Worm (Caenorhabditis elegans): Measurements from ENCODE around the gene gdh-1.

- TF ChIP-seq klf-2 (GFP tag; conservative IDR thresholded peaks at IDR 0.05): no peak
- TF ChIP-seq ztf-23 (GFP tag; IDR thresholded peaks at IDR 0.05): no peak
- no peak for TF ChIP-seq ref-1 (GFP tag; conservative IDR thresholded peaks at IDR 0.05)
- TF ChIP-seq T22C8.4 (GFP tag; IDR thresholded peaks at IDR 0.05): no peak
Measured at ce11 chrIV:11913295-11913940, 39.6 kb upstream of the gdh-1 start.
